Fruit fly (Drosophila melanogaster) S2 (cell line): ENCODE measurements around the gene Gabat.
A peak's percentile ranks its signal among the peaks of the same experiment; 100 is the strongest.

Source experiments
- CG8478 ChIP-seq: fragments of >200 bp; optimal IDR thresholded peaks from 2 replicates; lab custom pipeline; 2018
- CTCF ChIP-seq, 2 experiments: fragments of >200 bp; optimal IDR thresholded peaks; 2 replicates each; lab custom pipeline; 2018

Gene Gabat

DNA sequence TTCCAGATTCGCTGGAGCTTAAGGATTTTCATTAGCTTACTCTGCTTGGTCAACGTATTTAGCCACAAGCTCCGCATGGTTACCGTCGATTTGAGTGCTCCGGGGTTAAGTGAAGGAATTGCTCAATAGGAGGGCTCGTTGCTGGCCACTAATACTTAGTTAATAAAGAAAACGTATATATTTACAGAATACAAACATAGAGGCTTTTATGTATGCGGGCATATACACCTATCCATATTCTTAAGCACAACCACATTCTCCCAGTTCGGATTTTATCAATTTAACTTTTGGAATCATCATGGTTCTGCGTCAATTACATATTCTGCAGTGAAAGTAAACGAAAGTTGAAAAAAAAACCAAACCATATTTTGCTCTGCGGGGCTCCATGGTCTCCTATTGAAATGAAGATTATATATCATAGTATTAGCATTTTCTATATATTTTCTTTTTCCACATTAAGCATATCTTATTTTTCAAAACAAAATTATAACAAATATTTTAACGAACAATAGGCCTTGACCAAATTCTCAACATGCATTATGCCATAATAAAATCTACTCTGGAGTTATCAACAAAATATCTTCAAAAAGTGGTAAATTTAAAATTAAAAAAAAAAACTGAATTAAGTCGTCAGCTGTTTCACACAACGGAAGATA lies at the start of gene Gabat, which contains the start of gene Tom20:
TSS of gene Gabat (minus strand) at position 606 of the 656 bp plus-strand sequence.
TSS of gene Tom20 (plus strand) at position 564 of the 656 bp plus-strand sequence.
- TF ChIP-seq CG8478 (lab: Kevin White, UChicago) (no peak), CTCF (optimal IDR thresholded peaks at IDR 0.05; lab: Kevin White, UChicago) (no peak)

DNA sequence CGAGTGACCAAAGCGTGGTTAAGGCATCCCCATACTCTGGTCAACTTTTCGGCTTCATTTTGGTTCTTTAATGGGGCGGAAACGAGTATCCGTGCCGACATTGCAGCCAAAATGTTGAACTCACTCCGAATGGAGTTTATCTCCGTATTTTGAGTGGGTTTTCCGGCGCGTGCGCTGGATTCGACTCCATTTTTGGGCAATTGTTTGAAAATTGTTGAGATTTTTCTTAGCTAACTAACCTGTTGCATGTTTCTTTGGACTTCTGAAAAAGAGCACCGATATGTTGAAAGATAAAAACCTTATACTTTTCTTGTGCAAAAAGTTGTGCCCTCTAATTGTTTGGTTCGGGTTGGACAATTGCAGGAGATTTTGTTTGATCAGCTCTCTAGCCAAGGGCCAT lies 36.1 kb upstream of the Gabat start:
- TF ChIP-seq CTCF (optimal IDR thresholded peaks at IDR 0.05; lab: Kevin White, UChicago) (no peak), CG8478 (lab: Kevin White, UChicago) (no peak)

- TF ChIP-seq CG8478 (lab: Kevin White, UChicago) (no peak), CTCF (optimal IDR thresholded peaks at IDR 0.05; lab: Kevin White, UChicago) (no peak)
Measured at dm6 chr3L:20028753-20029152, 28.3 kb upstream of the Gabat start, which contains the start of gene Lamtor1. TSS of gene Lamtor1 (minus strand) at chr3L:20029020.

DNA sequence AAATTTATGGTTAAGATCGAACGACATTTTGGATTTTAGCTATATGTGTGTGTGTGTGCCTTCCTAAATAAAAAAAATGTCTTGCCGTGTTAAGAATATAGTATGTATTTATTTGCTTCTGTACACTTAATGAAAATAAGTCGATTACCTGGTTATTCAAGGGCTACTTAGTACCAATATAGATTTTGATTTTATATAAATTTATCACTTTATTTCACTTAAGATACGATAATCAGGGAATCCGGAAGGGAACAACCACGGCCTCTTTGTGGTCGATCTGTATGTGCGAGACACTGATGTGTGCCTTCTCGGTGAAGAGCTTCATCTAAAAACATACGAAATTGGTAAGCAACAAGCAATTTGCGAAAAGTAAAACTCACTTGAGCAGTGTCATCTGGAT lies 27.2 kb upstream of the Gabat start, which contains the start of gene CG14183:
TSS of gene CG14183 (minus strand) at position 101 of the 400 bp plus-strand sequence.
- TF ChIP-seq CG8478 (lab: Kevin White, UChicago) = no peak
- no peak for TF ChIP-seq CTCF (optimal IDR thresholded peaks at IDR 0.05; lab: Kevin White, UChicago)

DNA sequence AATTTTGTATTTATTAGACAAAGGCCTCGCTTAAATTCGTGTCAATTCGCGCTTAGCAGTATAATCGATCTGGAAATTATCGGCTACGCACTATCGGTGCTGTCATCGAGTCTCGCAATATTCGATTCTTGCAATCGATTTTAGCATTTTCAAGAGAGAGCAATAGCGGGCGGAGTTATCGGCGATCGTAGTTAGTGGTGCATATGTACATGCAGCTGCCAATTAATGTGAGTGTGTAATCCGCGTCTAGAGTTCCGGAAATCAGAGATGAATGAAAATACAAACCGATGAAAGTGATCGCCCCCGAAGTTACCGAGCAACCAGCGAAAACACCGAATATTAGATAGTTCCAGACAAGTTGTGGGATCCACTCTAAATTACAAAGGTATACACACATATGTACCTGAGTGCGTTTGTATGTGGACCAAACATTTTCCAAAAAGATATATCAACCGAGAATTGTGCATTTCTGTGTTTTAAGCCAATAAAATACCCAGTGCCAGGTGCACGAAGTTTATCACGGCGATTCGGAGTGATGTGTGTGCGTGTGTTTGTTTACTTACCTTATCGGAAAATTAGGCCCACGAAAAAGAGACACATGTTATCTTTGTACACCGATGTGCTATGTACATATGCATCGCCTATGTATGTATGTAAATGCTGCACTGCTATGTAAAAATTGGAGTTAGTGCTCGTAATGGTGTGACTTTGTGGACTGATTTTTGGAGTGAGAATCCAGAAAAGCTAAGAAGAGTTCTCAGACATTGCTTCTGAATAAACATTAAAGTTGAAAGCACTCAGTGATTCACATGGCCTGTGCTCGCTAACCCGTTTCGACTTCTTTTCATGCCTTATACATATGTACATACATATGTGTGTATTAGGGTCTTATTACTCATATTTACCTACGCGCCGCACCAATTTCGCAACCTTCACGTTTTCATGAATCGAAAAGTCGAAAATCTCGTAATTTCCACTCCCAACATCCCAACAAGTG lies 6.1 kb upstream of the Gabat start:
- TF ChIP-seq CTCF (optimal IDR thresholded peaks at IDR 0.05; lab: Kevin White, UChicago) (peak; percentile 20 to 27), CG8478 (lab: Kevin White, UChicago) (no peak)

dm6 chr3L:20005033-20005782 lies 4.7 kb upstream of the Gabat start, which contains the start of gene kug:
TSS of gene kug (plus strand) at chr3L:20005301.
- TF ChIP-seq CG8478 (lab: Kevin White, UChicago) = no peak
- peak in 1 of 2 experiments; percentile 40 for TF ChIP-seq CTCF (optimal IDR thresholded peaks at IDR 0.05; lab: Kevin White, UChicago)

DNA sequence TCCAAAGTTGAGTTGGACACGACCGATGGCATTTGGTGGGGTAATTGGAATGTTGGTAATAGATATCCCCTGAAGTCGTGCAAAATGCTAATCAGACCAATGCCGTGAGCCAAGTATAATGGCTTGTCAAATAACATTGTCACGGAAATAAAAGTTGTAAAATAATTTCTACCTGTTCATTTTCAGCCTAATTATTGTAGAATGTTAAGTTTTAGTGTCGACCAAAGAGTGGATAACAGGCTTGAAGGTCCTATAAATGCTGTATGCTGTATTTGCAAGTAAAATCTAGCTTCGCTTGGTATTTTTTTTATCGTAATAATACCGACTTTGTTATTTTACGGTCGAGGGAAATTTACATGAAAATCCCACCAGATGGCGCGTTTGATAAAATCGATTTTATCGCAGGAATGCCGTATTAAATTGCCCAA lies 4.0 kb upstream of the Gabat start:
- no peak for TF ChIP-seq CG8478 (lab: Kevin White, UChicago)
- peak; percentile 86 to 88 for TF ChIP-seq CTCF (optimal IDR thresholded peaks at IDR 0.05; lab: Kevin White, UChicago)

- TF ChIP-seq CTCF (optimal IDR thresholded peaks at IDR 0.05; lab: Kevin White, UChicago) = no peak
Measured at dm6 chr3L:20003235-20003493, 2.7 kb upstream of the Gabat start.

dm6 chr3L:20002482-20003234 lies 2.2 kb upstream of the Gabat start, which contains the start of gene CG7668:
TSS of gene CG7668 (plus strand) at chr3L:20002736.
- TF ChIP-seq CTCF (optimal IDR thresholded peaks at IDR 0.05; lab: Kevin White, UChicago) = no peak
- no peak for TF ChIP-seq CG8478 (lab: Kevin White, UChicago)

DNA sequence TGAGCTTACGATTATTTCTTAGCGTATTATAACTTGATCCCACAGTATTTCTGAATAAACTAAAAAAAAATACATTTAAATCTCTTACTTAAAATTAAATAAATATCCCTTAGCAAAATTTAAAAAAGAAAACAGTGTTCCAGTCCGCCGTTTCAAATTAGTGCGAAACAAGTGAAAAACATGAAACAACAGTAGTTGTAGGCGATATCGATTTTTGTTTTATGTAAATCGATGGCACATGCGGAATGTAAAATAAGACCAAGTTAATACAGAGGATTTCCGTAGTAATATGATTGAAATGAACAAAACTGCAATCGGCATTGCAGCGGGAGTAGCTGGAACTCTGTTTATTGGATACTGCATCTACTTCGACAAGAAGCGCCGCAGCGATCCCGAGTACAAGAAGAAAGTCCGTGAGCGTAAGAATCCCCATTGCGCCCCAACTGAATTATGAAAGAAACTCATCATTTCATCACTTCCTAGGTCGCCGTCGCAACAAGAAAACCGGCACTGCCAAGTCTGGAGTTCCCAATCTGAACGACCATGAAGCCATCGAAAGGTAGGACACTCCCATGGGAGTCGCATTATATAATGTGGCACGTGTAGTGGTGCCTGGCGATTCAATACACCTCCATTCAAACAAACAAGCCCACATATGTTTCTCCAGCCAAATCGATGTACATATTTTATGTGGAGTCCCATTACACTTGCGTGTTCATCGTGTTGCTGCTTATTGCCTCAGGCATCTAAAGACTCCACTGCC lies 573 bp upstream of the Gabat start:
- no peak for TF ChIP-seq CG8478 (lab: Kevin White, UChicago)
- peak in 1 of 2 experiments; percentile 41 for TF ChIP-seq CTCF (optimal IDR thresholded peaks at IDR 0.05; lab: Kevin White, UChicago)

- TF ChIP-seq CG8478 (lab: Kevin White, UChicago) = no peak
Measured at dm6 chr3L:19994015-19994414, 6.5 kb downstream of the Gabat start.

- TF ChIP-seq CTCF (optimal IDR thresholded peaks at IDR 0.05; lab: Kevin White, UChicago) (no peak), CG8478 (lab: Kevin White, UChicago) (no peak)
Measured at dm6 chr3L:19991714-19992231, 8.7 kb downstream of the Gabat start, which contains the start of the genes CG7646 and Nca. TSS of gene CG7646 (plus strand) at chr3L:19991887. TSS of gene Nca (plus strand) at chr3L:19991887.

- no peak for TF ChIP-seq CTCF (optimal IDR thresholded peaks at IDR 0.05; lab: Kevin White, UChicago)
- no peak for TF ChIP-seq CG8478 (lab: Kevin White, UChicago)
Measured at dm6 chr3L:19991120-19991519, 9.4 kb downstream of the Gabat start, which contains the start of gene fln. TSS of gene fln (minus strand) at chr3L:19991220.
